1 worm cellular context compared by ENCODE assay signal in genomic region chrIII:11738482-11738881, ce11.
A peak's percentile ranks its signal among the peaks of the same experiment; 100 is the strongest.
TF ChIP-seq lines count a peak whose summit lies in the region.

No protein-coding gene starts in this region.

TF ChIP-seq in whole organism, L1 larva, 84 proteins besides CTCF, POLR2A, EP300 and RAD21 (continued from another document):
- TF ChIP-seq snpc-4 (tag; optimal IDR thresholded peaks at IDR 0.05; lab: Kevin White, UChicago) (peak; percentile 26), vab-15 (tag; optimal IDR thresholded peaks at IDR 0.05; lab: Kevin White, UChicago) (no peak), mep-1 (tag; optimal IDR thresholded peaks at IDR 0.05; lab: Kevin White, UChicago) (no peak), nhr-84 (tag; optimal IDR thresholded peaks at IDR 0.05; lab: Kevin White, UChicago) (no peak), fkh-4 (tag; optimal IDR thresholded peaks at IDR 0.05; lab: Kevin White, UChicago; ENCODE audit: borderline replicate concordance) (no peak), fkh-8 (tag; optimal IDR thresholded peaks at IDR 0.05; lab: Kevin White, UChicago) (no peak), ceh-82 (tag; optimal IDR thresholded peaks at IDR 0.05; lab: Kevin White, UChicago) (peak in 2 of 3 experiments; percentile 13 to 46), jun-1 (tag; optimal IDR thresholded peaks at IDR 0.05; lab: Kevin White, UChicago) (no peak), sup-37 (GFP tag; optimal IDR thresholded peaks at IDR 0.05; lab: Kevin White, UChicago) (no peak), skn-1 (tag; optimal IDR thresholded peaks at IDR 0.05; lab: Kevin White, UChicago) (peak; percentile 14), xbp-1 (tag; optimal IDR thresholded peaks at IDR 0.05; lab: Kevin White, UChicago) (no peak), tbx-2 (tag; optimal IDR thresholded peaks at IDR 0.05; lab: Kevin White, UChicago) (peak; percentile 50), C16A3.4 (tag; optimal IDR thresholded peaks at IDR 0.05; lab: Kevin White, UChicago) (peak; percentile 29), dpl-1 (GFP tag; optimal IDR thresholded peaks at IDR 0.05; lab: Kevin White, UChicago) (peak; percentile 29 to 44 (median 29)), nhr-76 (tag; optimal IDR thresholded peaks at IDR 0.05; lab: Kevin White, UChicago) (no peak), ceh-90 (tag; optimal IDR thresholded peaks at IDR 0.05; lab: Kevin White, UChicago) (no peak), nhr-85 (tag; lab: Kevin White, UChicago) (peak; percentile 85), Y116A8C.19 (tag; optimal IDR thresholded peaks at IDR 0.05; lab: Kevin White, UChicago; ENCODE audit: borderline replicate concordance) (no peak), snu-23 (GFP tag; optimal IDR thresholded peaks at IDR 0.05; lab: Kevin White, UChicago) (peak; percentile 70), unc-130 (tag; optimal IDR thresholded peaks at IDR 0.05; lab: Kevin White, UChicago) (peak; percentile 25), irx-1 (tag; optimal IDR thresholded peaks at IDR 0.05; lab: Kevin White, UChicago) (no peak), zip-4 (GFP tag; optimal IDR thresholded peaks at IDR 0.05; lab: Kevin White, UChicago) (no peak), blmp-1 (tag; optimal IDR thresholded peaks at IDR 0.05; lab: Kevin White, UChicago) (peak; percentile 84), aha-1 (tag; optimal IDR thresholded peaks at IDR 0.05; lab: Kevin White, UChicago) (no peak), egl-13 (tag; optimal IDR thresholded peaks at IDR 0.05; lab: Kevin White, UChicago) (no peak), swsn-7 (tag; optimal IDR thresholded peaks at IDR 0.05; lab: Kevin White, UChicago) (peak; percentile 35), ets-5 (GFP tag; IDR thresholded peaks at IDR 0.05; lab: Robert Waterston, UW) (no peak), fos-1 (tag; optimal IDR thresholded peaks at IDR 0.05; lab: Kevin White, UChicago) (no peak), aly-2 (tag; optimal IDR thresholded peaks at IDR 0.05; lab: Kevin White, UChicago) (no peak), nhr-77 (tag; optimal IDR thresholded peaks at IDR 0.05; lab: Kevin White, UChicago) (no peak), nhr-11 (tag; optimal IDR thresholded peaks at IDR 0.05; lab: Kevin White, UChicago) (no peak), hpl-2 (GFP tag; optimal IDR thresholded peaks at IDR 0.05; lab: Kevin White, UChicago) (no peak), nhr-28 (tag; optimal IDR thresholded peaks at IDR 0.05; lab: Kevin White, UChicago) (no peak), pax-3 (tag; optimal IDR thresholded peaks at IDR 0.05; lab: Kevin White, UChicago) (no peak)
